Fruit fly (Drosophila melanogaster): Measurements from ENCODE around the gene IP3K2.

Gene IP3K2

dm6 chrX:13274429-13275095 lies 28.9 kb upstream of the IP3K2 start (continued):
- TF ChIP-seq CG1603 (tag; optimal IDR thresholded peaks at IDR 0.05) = no peak
- no peak for TF ChIP-seq ems (GFP tag; optimal IDR thresholded peaks at IDR 0.05)
- peak; percentile 50 for TF ChIP-seq Deaf1 (tag; optimal IDR thresholded peaks at IDR 0.05)
- no peak for TF ChIP-seq Doc2 (GFP tag; IDR thresholded peaks at IDR 0.05)
- TF ChIP-seq cwo (GFP tag; optimal IDR thresholded peaks at IDR 0.05) = peak; percentile 39
- no peak for TF ChIP-seq Tbp (GFP tag; optimal IDR thresholded peaks at IDR 0.05)
- no peak for TF ChIP-seq gce (GFP tag; IDR thresholded peaks at IDR 0.05)
- TF ChIP-seq eve (GFP tag; optimal IDR thresholded peaks at IDR 0.05) = peak in 1 of 2 experiments; percentile 74
- TF ChIP-seq Asciz (GFP tag; optimal IDR thresholded peaks at IDR 0.05) = peak; percentile 49
- TF ChIP-seq br (optimal IDR thresholded peaks at IDR 0.05) = no peak
- no peak for TF ChIP-seq HmgD (GFP tag; optimal IDR thresholded peaks at IDR 0.05)
- no peak for TF ChIP-seq CG10321 (GFP tag; IDR thresholded peaks at IDR 0.05)
- TF ChIP-seq CG1024 (GFP tag; IDR thresholded peaks at IDR 0.05) = no peak
- no peak for TF ChIP-seq D19B (GFP tag; optimal IDR thresholded peaks at IDR 0.05)
- peak; percentile 65 for TF ChIP-seq CG17361 (GFP tag; IDR thresholded peaks at IDR 0.05)
- TF ChIP-seq CG32767 (GFP tag; IDR thresholded peaks at IDR 0.05) = no peak; the same call in 1 of the 2 replicates
- peak; percentile 72 for TF ChIP-seq CG17829 (tag; optimal IDR thresholded peaks at IDR 0.05)
- TF ChIP-seq kni (GFP tag; optimal IDR thresholded peaks at IDR 0.05) = no peak
- peak; percentile 40 for TF ChIP-seq Abd-B (GFP tag; optimal IDR thresholded peaks at IDR 0.05)
- no peak for TF ChIP-seq nom (GFP tag; optimal IDR thresholded peaks at IDR 0.05)
- peak; percentile 65 for TF ChIP-seq CG17385 (GFP tag; optimal IDR thresholded peaks at IDR 0.05)
- no peak for TF ChIP-seq sna (GFP tag; IDR thresholded peaks at IDR 0.05; ENCODE audit: partially characterized antibody)
- 0 out of 2 replicates have a peak, but pooled peaks have one; percentile 16 for TF ChIP-seq CG14667 (GFP tag; IDR thresholded peaks at IDR 0.05)
- TF ChIP-seq tgo (GFP tag; IDR thresholded peaks at IDR 0.05) = peak; percentile 65
- no peak for TF ChIP-seq D (optimal IDR thresholded peaks at IDR 0.05)
- TF ChIP-seq D (GFP tag; optimal IDR thresholded peaks at IDR 0.05) = peak; percentile 53
- TF ChIP-seq ttk (GFP tag; IDR thresholded peaks at IDR 0.05) = no peak
- TF ChIP-seq CG16779 (GFP tag; IDR thresholded peaks at IDR 0.05) = no peak
- no peak for TF ChIP-seq ro (GFP tag; IDR thresholded peaks at IDR 0.05)
- TF ChIP-seq gfzf (GFP tag; optimal IDR thresholded peaks at IDR 0.05) = no peak
- no peak for TF ChIP-seq caup (GFP tag; optimal IDR thresholded peaks at IDR 0.05; ENCODE audit: severe bottlenecking)
- TF ChIP-seq vnd (GFP tag; IDR thresholded peaks at IDR 0.05; ENCODE audit: partially characterized antibody) = no peak
- TF ChIP-seq CG1529 (GFP tag; optimal IDR thresholded peaks at IDR 0.05) = no peak
- no peak for TF ChIP-seq CG12236 (GFP tag; optimal IDR thresholded peaks at IDR 0.05)
- no peak for TF ChIP-seq CG2129 (GFP tag; IDR thresholded peaks at IDR 0.05; ENCODE audit: partially characterized antibody)
- no peak for TF ChIP-seq Atf6 (GFP tag; IDR thresholded peaks at IDR 0.05)
- TF ChIP-seq knrl (GFP tag; IDR thresholded peaks at IDR 0.05; ENCODE audit: partially characterized antibody) = no peak
- TF ChIP-seq CG4730 (GFP tag; IDR thresholded peaks at IDR 0.05) = 0 out of 2 replicates have a peak, but pooled peaks have one; percentile 7
- peak; percentile 71 for TF ChIP-seq unpg (GFP tag; optimal IDR thresholded peaks at IDR 0.05)
- peak; percentile 21; the same call in 1 of the 3 replicates for TF ChIP-seq CG11560 (tag; IDR thresholded peaks at IDR 0.05)
- peak; percentile 53 for TF ChIP-seq dmrt11E (tag; optimal IDR thresholded peaks at IDR 0.05)
- TF ChIP-seq peb (GFP tag; IDR thresholded peaks at IDR 0.05) = no peak
- TF ChIP-seq Sox102F (GFP tag; optimal IDR thresholded peaks at IDR 0.05) = peak; percentile 77
- TF ChIP-seq CG7987 (GFP tag; optimal IDR thresholded peaks at IDR 0.05) = no peak
- peak; percentile 88 for TF ChIP-seq CG2678 (tag; optimal IDR thresholded peaks at IDR 0.05)
- no peak for TF ChIP-seq CG12942 (GFP tag; optimal IDR thresholded peaks at IDR 0.05)
- TF ChIP-seq bcd (GFP tag; optimal IDR thresholded peaks at IDR 0.05) = peak; percentile 34
- TF ChIP-seq Scr (GFP tag; IDR thresholded peaks at IDR 0.05; ENCODE audit: partially characterized antibody) = no peak
- TF ChIP-seq CG12299 (tag; optimal IDR thresholded peaks at IDR 0.05) = peak; percentile 15
- peak; percentile 43; the same call in 1 of the 2 replicates for TF ChIP-seq CG3847 (GFP tag; IDR thresholded peaks at IDR 0.05)

All from whole organism, embryonic.